Worm (Caenorhabditis elegans): ENCODE data around the gene sma-4.
A peak's percentile ranks its signal among the peaks of the same experiment; 100 is the strongest.

sma-4 gene

ce11 chrIII:5834053-5834452, 18.0 kb downstream of the sma-4 start, which contains the start of gene R12B2.6:
Gene R12B2.6 (minus strand): TSS chrIII:5834153.
- TF ChIP-seq elt-1 (tag; optimal IDR thresholded peaks at IDR 0.05; ENCODE audit: borderline replicate concordance, insufficient read depth) (no peak), bed-3 (GFP tag; optimal IDR thresholded peaks at IDR 0.05) (no peak), sptf-1 (tag; optimal IDR thresholded peaks at IDR 0.05) (no peak), sem-2 (GFP tag; optimal IDR thresholded peaks at IDR 0.05) (no peak), drap-1 (GFP tag; optimal IDR thresholded peaks at IDR 0.05) (no peak), lsy-2 (tag; optimal IDR thresholded peaks at IDR 0.05) (no peak), zip-8 (tag; optimal IDR thresholded peaks at IDR 0.05) (no peak), snpc-4 (tag; optimal IDR thresholded peaks at IDR 0.05) (no peak), mab-5 (tag; optimal IDR thresholded peaks at IDR 0.05) (no peak), mep-1 (tag; optimal IDR thresholded peaks at IDR 0.05) (no peak), lin-32 (GFP tag; optimal IDR thresholded peaks at IDR 0.05) (no peak), ces-1 (GFP tag; optimal IDR thresholded peaks at IDR 0.05) (no peak)

ce11 chrIII:5834663-5835062, 18.6 kb downstream of the sma-4 start:
- TF ChIP-seq sptf-1 (tag; optimal IDR thresholded peaks at IDR 0.05) (no peak), ces-1 (GFP tag; optimal IDR thresholded peaks at IDR 0.05) (peak; percentile 54), pha-4 (tag; optimal IDR thresholded peaks at IDR 0.05) (no peak)

ce11 chrIII:5835163-5835871, 19.3 kb downstream of the sma-4 start:
- no peak for TF ChIP-seq sptf-1 (tag; optimal IDR thresholded peaks at IDR 0.05)
- no peak for TF ChIP-seq drap-1 (GFP tag; optimal IDR thresholded peaks at IDR 0.05)
- TF ChIP-seq ces-1 (GFP tag; optimal IDR thresholded peaks at IDR 0.05), result no peak
- TF ChIP-seq elt-3 (tag; optimal IDR thresholded peaks at IDR 0.05), result peak; percentile 10
- peak; percentile 53 for TF ChIP-seq unc-120 (tag; optimal IDR thresholded peaks at IDR 0.05; ENCODE audit: poor library complexity, severe bottlenecking)
- TF ChIP-seq snpc-4 (tag; optimal IDR thresholded peaks at IDR 0.05), result no peak
- TF ChIP-seq ceh-43 (GFP tag; optimal IDR thresholded peaks at IDR 0.05), result no peak
- no peak for TF ChIP-seq ham-2 (GFP tag; optimal IDR thresholded peaks at IDR 0.05)
- TF ChIP-seq ceh-39 (tag; optimal IDR thresholded peaks at IDR 0.05), result no peak
- TF ChIP-seq nhr-76 (tag; optimal IDR thresholded peaks at IDR 0.05), result no peak
- TF ChIP-seq nhr-2 (tag; optimal IDR thresholded peaks at IDR 0.05), result no peak
- TF ChIP-seq pha-4 (tag; optimal IDR thresholded peaks at IDR 0.05), result no peak
- TF ChIP-seq nhr-28 (tag; optimal IDR thresholded peaks at IDR 0.05), result no peak
- TF ChIP-seq hlh-1 (tag; optimal IDR thresholded peaks at IDR 0.05), result peak; percentile 88
- no peak for TF ChIP-seq lin-13 (tag; optimal IDR thresholded peaks at IDR 0.05)
- TF ChIP-seq unc-39 (tag; optimal IDR thresholded peaks at IDR 0.05), result no peak
- no peak for TF ChIP-seq lin-32 (GFP tag; optimal IDR thresholded peaks at IDR 0.05)

- TF ChIP-seq unc-39 (tag; optimal IDR thresholded peaks at IDR 0.05), result no peak
- TF ChIP-seq elt-1 (tag; optimal IDR thresholded peaks at IDR 0.05; ENCODE audit: borderline replicate concordance, insufficient read depth), result peak; percentile 6
These were observed 20.2 kb downstream of the sma-4 start for ce11 chrIII:5836261-5836660.

ce11 chrIII:5836816-5837215, 20.8 kb downstream of the sma-4 start, which contains the start of gene W04D12.1:
Gene W04D12.1 (plus strand): TSS chrIII:5836926.
- TF ChIP-seq ces-1 (GFP tag; optimal IDR thresholded peaks at IDR 0.05) (no peak), ceh-83 (GFP tag; optimal IDR thresholded peaks at IDR 0.05) (no peak), mls-2 (tag; optimal IDR thresholded peaks at IDR 0.05) (no peak), nhr-28 (tag; optimal IDR thresholded peaks at IDR 0.05) (no peak), sptf-1 (tag; optimal IDR thresholded peaks at IDR 0.05) (peak; percentile 21), ham-2 (GFP tag; optimal IDR thresholded peaks at IDR 0.05) (no peak), pha-4 (tag; optimal IDR thresholded peaks at IDR 0.05) (no peak), M03D4.4 (tag; optimal IDR thresholded peaks at IDR 0.05) (no peak), flh-1 (GFP tag; optimal IDR thresholded peaks at IDR 0.05) (no peak), nhr-237 (tag; optimal IDR thresholded peaks at IDR 0.05) (peak; percentile 27), lin-13 (tag; optimal IDR thresholded peaks at IDR 0.05) (no peak), ceh-43 (GFP tag; optimal IDR thresholded peaks at IDR 0.05) (no peak), nhr-2 (tag; optimal IDR thresholded peaks at IDR 0.05) (no peak), snpc-4 (tag; optimal IDR thresholded peaks at IDR 0.05) (no peak), ztf-11 (tag; optimal IDR thresholded peaks at IDR 0.05) (no peak), unc-120 (tag; optimal IDR thresholded peaks at IDR 0.05; ENCODE audit: poor library complexity, severe bottlenecking) (no peak), elt-3 (tag; optimal IDR thresholded peaks at IDR 0.05) (no peak)
